Worm (Caenorhabditis elegans) whole organism, L1 larva: Measurements from ENCODE around the gene DH11.2.
A peak's percentile ranks its signal among the peaks of the same experiment; 100 is the strongest.

Experiments
- F16B12.6 ChIP-seq: fragments of 150-350 bp; optimal IDR thresholded peaks from 2 replicates; lab custom pipeline; 2014; ENCODE audit warnings: missing biosample characterization, missing genetic modification characterization
- alr-1 ChIP-seq: fragments of 200-800 bp; sonication (Bioruptor generic); optimal IDR thresholded peaks from 2 replicates; lab custom pipeline; 2018; ENCODE audit warnings: borderline replicate concordance, mild to moderate bottlenecking, missing genetic modification characterization, missing compliant biosample characterization
- aly-2 ChIP-seq: fragments of 150-350 bp; optimal IDR thresholded peaks from 2 replicates; lab custom pipeline; 2014; ENCODE audit warnings: missing biosample characterization, missing genetic modification characterization
- blmp-1 ChIP-seq: fragments of 150-350 bp; optimal IDR thresholded peaks from 2 replicates; lab custom pipeline; 2014; ENCODE audit warnings: missing biosample characterization, missing genetic modification characterization
- ceh-63 ChIP-seq: fragments of 200-800 bp; sonication (Bioruptor generic); optimal IDR thresholded peaks from 2 replicates; lab custom pipeline; 2018; ENCODE audit warnings: mild to moderate bottlenecking, missing genetic modification characterization, missing compliant biosample characterization
- dpl-1 ChIP-seq, 3 experiments: fragments of 150-350 bp in 2 of 3; sonication (generic microtip) in 1 of 3; optimal IDR thresholded peaks; 2 replicates each; lab custom pipeline; 2014 to 2017; ENCODE audit warnings: missing biosample characterization in 3 of 3, missing genetic modification characterization in 3 of 3, missing genetic modification reagents in 3 of 3
- dsc-1 ChIP-seq: sonication (generic microtip); optimal IDR thresholded peaks from 2 replicates; lab custom pipeline; 2016; ENCODE audit warnings: mild to moderate bottlenecking, missing genetic modification characterization, missing compliant biosample characterization
- efl-1 ChIP-seq, 4 experiments: fragments of 150-350 bp; optimal IDR thresholded peaks in 3 of 4; peaks in 1 of 4; 1 replicate in 1 of 4; 2 replicates in 3 of 4; lab custom pipeline; 2014; ENCODE audit warnings: missing biosample characterization in 2 of 4, missing genetic modification characterization in 2 of 4, missing genetic modification reagents in 2 of 4
- egl-13 ChIP-seq: sonication (generic microtip); optimal IDR thresholded peaks from 2 replicates; lab custom pipeline; 2016; ENCODE audit warnings: missing genotype, missing genetic modification reagents, missing genetic modification characterization, missing compliant biosample characterization
- egl-27 ChIP-seq, 2 experiments: fragments of 150-350 bp in 1 of 2; sonication (generic microtip); optimal IDR thresholded peaks; 3 replicates each; lab custom pipeline; 2017 to 2018; ENCODE audit warnings: missing biosample characterization in 2 of 2, missing genetic modification characterization in 2 of 2, missing genetic modification reagents in 2 of 2
- fkh-8 ChIP-seq: sonication (generic microtip); optimal IDR thresholded peaks from 2 replicates; lab custom pipeline; 2016; ENCODE audit warnings: mild to moderate bottlenecking, missing genetic modification characterization, missing compliant biosample characterization
- fos-1 ChIP-seq: fragments of 150-350 bp; optimal IDR thresholded peaks from 2 replicates; lab custom pipeline; 2014; ENCODE audit warnings: missing biosample characterization, missing genetic modification characterization
- grh-1 ChIP-seq: fragments of 200-800 bp; sonication (Bioruptor generic); IDR thresholded peaks from 2 replicates; pipeline ENCODE4 v1.3.6; 2022; ENCODE audit warnings: missing genetic modification reagents, missing genetic modification characterization, missing compliant biosample characterization
- hlh-4 ChIP-seq: sonication (generic microtip); optimal IDR thresholded peaks from 2 replicates; lab custom pipeline; 2016; ENCODE audit warnings: mild to moderate bottlenecking, missing genetic modification characterization, missing compliant biosample characterization
- hpl-2 ChIP-seq: fragments of 150-350 bp; optimal IDR thresholded peaks from 2 replicates; lab custom pipeline; 2014; ENCODE audit warnings: missing biosample characterization, missing genetic modification reagents, missing genetic modification characterization
- irx-1 ChIP-seq: sonication (generic microtip); optimal IDR thresholded peaks from 2 replicates; lab custom pipeline; 2016; ENCODE audit warnings: missing genetic modification characterization, missing compliant biosample characterization
- jun-1 ChIP-seq: fragments of 150-350 bp; optimal IDR thresholded peaks from 2 replicates; lab custom pipeline; 2014; ENCODE audit warnings: missing biosample characterization, missing genetic modification reagents, missing genetic modification characterization
- lin-14 ChIP-seq: fragments of 200-800 bp; sonication (Bioruptor generic); optimal IDR thresholded peaks from 2 replicates; lab custom pipeline; 2018; ENCODE audit warnings: mild to moderate bottlenecking, missing genetic modification characterization, moderate library complexity, missing compliant biosample characterization
- lin-15B ChIP-seq: fragments of 150-350 bp; sonication (generic microtip); optimal IDR thresholded peaks from 3 replicates; lab custom pipeline; 2014; ENCODE audit warnings: missing biosample characterization, missing genetic modification characterization
- lir-3 ChIP-seq: sonication (generic microtip); optimal IDR thresholded peaks from 2 replicates; lab custom pipeline; 2016; ENCODE audit warnings: mild to moderate bottlenecking, missing genetic modification characterization, moderate library complexity, missing compliant biosample characterization; ENCODE audit not compliant: poor library complexity
- lsy-2 ChIP-seq, 2 experiments: fragments of 150-350 bp; optimal IDR thresholded peaks; 2 replicates each; lab custom pipeline; 2014; ENCODE audit warnings: missing biosample characterization in 2 of 2, missing genetic modification characterization in 2 of 2
- mdl-1 ChIP-seq, 2 experiments: fragments of 150-350 bp; optimal IDR thresholded peaks; 2 replicates each; lab custom pipeline; 2014 to 2017; ENCODE audit warnings: missing biosample characterization in 2 of 2, missing genetic modification characterization in 2 of 2, inconsistent platforms in 1 of 2
- nhr-11 ChIP-seq: fragments of 150-350 bp; optimal IDR thresholded peaks from 2 replicates; lab custom pipeline; 2014; ENCODE audit warnings: missing biosample characterization, missing genetic modification characterization
- nhr-12 ChIP-seq: sonication (generic microtip); optimal IDR thresholded peaks from 2 replicates; lab custom pipeline; 2017; ENCODE audit warnings: missing biosample characterization, missing genetic modification characterization
- nhr-19 ChIP-seq: fragments of 200-800 bp; sonication (Bioruptor generic); conservative IDR thresholded peaks from 2 replicates; pipeline ENCODE4 v1.3.6; 2022; ENCODE audit warnings: missing genetic modification characterization, missing compliant biosample characterization
- nhr-20 ChIP-seq: sonication (generic microtip); optimal IDR thresholded peaks from 2 replicates; lab custom pipeline; 2016; ENCODE audit warnings: mild to moderate bottlenecking, missing genetic modification characterization, missing compliant biosample characterization
- nhr-47 ChIP-seq: sonication (generic microtip); optimal IDR thresholded peaks from 2 replicates; lab custom pipeline; 2016; ENCODE audit warnings: mild to moderate bottlenecking, missing genetic modification characterization, moderate library complexity, missing compliant biosample characterization
- nhr-71 ChIP-seq: sonication (generic microtip); optimal IDR thresholded peaks from 2 replicates; lab custom pipeline; 2016; ENCODE audit warnings: mild to moderate bottlenecking, missing genetic modification characterization, moderate library complexity, missing compliant biosample characterization
- nhr-76 ChIP-seq: sonication (generic microtip); optimal IDR thresholded peaks from 2 replicates; lab custom pipeline; 2017; ENCODE audit warnings: missing biosample characterization, missing genetic modification characterization
- nhr-84 ChIP-seq: sonication (generic microtip); optimal IDR thresholded peaks from 2 replicates; lab custom pipeline; 2017; ENCODE audit warnings: missing biosample characterization, missing genetic modification characterization
- nhr-85 ChIP-seq: sonication (generic microtip); peaks from one replicate; lab custom pipeline; 2016; ENCODE audit warnings: missing genetic modification characterization, inconsistent platforms, missing compliant biosample characterization
- pag-3 ChIP-seq: sonication (generic microtip); optimal IDR thresholded peaks from 2 replicates; lab custom pipeline; 2017; ENCODE audit warnings: missing genetic modification characterization, mild to moderate bottlenecking, missing compliant biosample characterization, antibody characterized with exemption, borderline replicate concordance; ENCODE audit not compliant: insufficient read depth
- pqm-1 ChIP-seq: sonication (generic microtip); optimal IDR thresholded peaks from 3 replicates; lab custom pipeline; 2017; ENCODE audit warnings: missing biosample characterization, missing genetic modification characterization
- skn-1 ChIP-seq: fragments of 150-350 bp; optimal IDR thresholded peaks from 2 replicates; lab custom pipeline; 2014; ENCODE audit warnings: missing biosample characterization, missing genetic modification characterization
- sptf-1 ChIP-seq: fragments of 150-350 bp; optimal IDR thresholded peaks from 2 replicates; lab custom pipeline; 2014; ENCODE audit warnings: missing biosample characterization, missing genetic modification characterization
- sup-37 ChIP-seq: fragments of 200-800 bp; sonication (Bioruptor generic); optimal IDR thresholded peaks from 2 replicates; lab custom pipeline; 2018; ENCODE audit warnings: mild to moderate bottlenecking, missing genetic modification characterization, missing compliant biosample characterization
- swsn-7 ChIP-seq: sonication (generic microtip); optimal IDR thresholded peaks from 2 replicates; lab custom pipeline; 2016; ENCODE audit warnings: missing genetic modification characterization, missing compliant biosample characterization
- tbx-2 ChIP-seq: sonication (generic microtip); optimal IDR thresholded peaks from 2 replicates; lab custom pipeline; 2016; ENCODE audit warnings: missing genetic modification characterization, missing compliant biosample characterization
- tlp-1 ChIP-seq: fragments of 150-350 bp; optimal IDR thresholded peaks from 2 replicates; lab custom pipeline; 2014; ENCODE audit warnings: missing biosample characterization, missing genetic modification characterization
- unc-130 ChIP-seq: fragments of 150-350 bp; optimal IDR thresholded peaks from 2 replicates; lab custom pipeline; 2017; ENCODE audit warnings: missing biosample characterization, missing genetic modification characterization, inconsistent platforms
- unc-62 ChIP-seq: fragments of 150-350 bp; optimal IDR thresholded peaks from 2 replicates; lab custom pipeline; 2014; ENCODE audit warnings: missing biosample characterization, missing genetic modification reagents, missing genetic modification characterization
- unc-98 ChIP-seq: fragments of 200-800 bp; sonication (Bioruptor generic); IDR thresholded peaks from 2 replicates; pipeline ENCODE4 v1.3.6; 2022; ENCODE audit warnings: missing genetic modification characterization, missing compliant biosample characterization
- vab-15 ChIP-seq: sonication (generic microtip); optimal IDR thresholded peaks from 2 replicates; lab custom pipeline; 2017; ENCODE audit warnings: missing genotype, mild to moderate bottlenecking, missing genetic modification characterization, missing compliant biosample characterization
- xbp-1 ChIP-seq: sonication (generic microtip); optimal IDR thresholded peaks from 2 replicates; lab custom pipeline; 2016; ENCODE audit warnings: missing genetic modification characterization, missing compliant biosample characterization
- ztf-4 ChIP-seq: fragments of 150-350 bp; optimal IDR thresholded peaks from 2 replicates; lab custom pipeline; 2014; ENCODE audit warnings: missing biosample characterization, missing genetic modification characterization

Gene DH11.2

DNA sequence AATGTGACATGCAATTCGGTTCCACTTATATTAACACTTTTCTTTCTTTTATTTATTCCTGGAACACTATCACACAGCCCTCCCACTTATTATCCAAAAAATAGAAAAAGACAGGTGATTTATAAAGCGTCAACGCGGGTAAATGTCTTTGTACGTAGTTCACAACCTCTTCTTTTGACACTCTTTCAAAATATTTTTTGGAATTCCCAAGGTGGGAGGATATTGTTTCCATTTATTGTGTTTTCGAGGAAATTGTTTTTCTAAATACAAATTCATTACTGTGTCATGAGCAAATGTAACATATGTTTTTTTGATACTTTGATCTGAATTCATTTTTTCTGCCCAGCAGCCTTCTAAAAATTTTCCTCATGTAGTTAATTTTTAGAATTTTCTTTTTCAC is 45.3 kb downstream of the DH11.2 start:
- TF ChIP-seq fkh-8 (tag; lab: Kevin White, UChicago) (peak; percentile 54), pag-3 (tag; lab: Kevin White, UChicago) (no peak), tlp-1 (tag; lab: Kevin White, UChicago) (no peak), hlh-4 (peak; percentile 52), dsc-1 (peak; percentile 45), nhr-47 (peak; percentile 12), nhr-71 (peak; percentile 41)

- no peak for TF ChIP-seq blmp-1
- TF ChIP-seq dsc-1: peak; percentile 20
Observed at ce11 chrII:8058769-8059168, 46.2 kb downstream of the DH11.2 start, which contains the start of gene T05H10.8. T05H10.8 (plus strand) TSS chrII:8059069.

ce11 chrII:8059532-8059931 is 46.9 kb downstream of the DH11.2 start:
- no peak for TF ChIP-seq nhr-12
- peak; percentile 41 for TF ChIP-seq nhr-71
- TF ChIP-seq nhr-11 (tag; lab: Kevin White, UChicago): peak; percentile 66
- peak; percentile 55 for TF ChIP-seq nhr-47
- TF ChIP-seq fkh-8 (tag; lab: Kevin White, UChicago): peak; percentile 47
- TF ChIP-seq pqm-1 (tag; lab: Kevin White, UChicago): no peak
- TF ChIP-seq dsc-1: peak; percentile 95
- TF ChIP-seq egl-13 (tag; lab: Kevin White, UChicago): peak; percentile 64

DNA sequence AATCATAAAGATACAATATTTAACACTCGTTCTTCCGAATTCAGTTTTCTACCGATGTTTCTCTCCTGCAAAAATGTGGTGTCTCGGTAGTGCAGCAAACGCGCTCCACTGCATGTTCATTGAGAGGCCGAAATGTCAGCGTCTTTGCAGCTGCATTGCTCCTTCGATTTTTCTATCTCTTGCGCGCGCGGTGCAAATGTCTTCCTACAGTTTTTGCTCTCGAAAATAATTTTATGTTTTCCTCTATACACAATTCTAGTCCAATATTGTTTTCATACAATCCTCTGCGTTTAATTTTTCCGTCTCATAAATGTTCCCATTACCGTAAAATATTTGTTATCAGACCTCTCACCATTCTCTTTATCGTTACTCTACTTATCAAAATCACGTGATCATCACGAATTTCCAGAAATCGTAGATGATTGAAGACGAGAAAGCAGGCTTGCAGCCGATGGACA is 49.7 kb downstream of the DH11.2 start, which contains the start of gene ufd-2:
Gene ufd-2, plus strand, starts transcription at position 408 of the 458 bp plus-strand sequence.
- TF ChIP-seq jun-1 (tag; lab: Kevin White, UChicago) (peak; percentile 50), blmp-1 (peak; percentile 55), nhr-84 (tag; lab: Kevin White, UChicago) (no peak), xbp-1 (tag; lab: Kevin White, UChicago) (peak; percentile 54), lsy-2 (tag; optimal IDR thresholded peaks at IDR 0.05; lab: Kevin White, UChicago) (peak; percentile 67 to 89), nhr-71 (peak; percentile 74), unc-130 (tag; lab: Kevin White, UChicago) (peak; percentile 16), nhr-19 (GFP tag; lab: Robert Waterston, UW) (peak; percentile 44), aly-2 (tag; lab: Kevin White, UChicago) (no peak), F16B12.6 (peak; percentile 66), sup-37 (GFP tag; lab: Kevin White, UChicago) (no peak), irx-1 (tag; lab: Kevin White, UChicago) (no peak), dpl-1 (GFP tag; optimal IDR thresholded peaks at IDR 0.05; lab: Kevin White, UChicago) (peak; percentile 61 to 75 (median 66)), egl-27 (tag; optimal IDR thresholded peaks at IDR 0.05; lab: Kevin White, UChicago) (no peak), ztf-4 (tag; lab: Kevin White, UChicago) (no peak), hlh-4 (no peak), egl-13 (tag; lab: Kevin White, UChicago) (no peak), nhr-76 (tag; lab: Kevin White, UChicago) (no peak), efl-1 (optimal IDR thresholded peaks at IDR 0.05; lab: Kevin White, UChicago) (peak; percentile 77 to 81), efl-1 (GFP tag; optimal IDR thresholded peaks at IDR 0.05 in 1 of 2; lab: Kevin White, UChicago) (peak; percentile 70 to 96), fos-1 (tag; lab: Kevin White, UChicago) (peak; percentile 17), unc-62 (GFP tag; lab: Kevin White, UChicago) (no peak), sptf-1 (tag; lab: Kevin White, UChicago) (no peak), hpl-2 (GFP tag; lab: Kevin White, UChicago) (no peak), nhr-85 (tag; lab: Kevin White, UChicago) (peak; percentile 60), grh-1 (GFP tag; lab: Robert Waterston, UW) (no peak), vab-15 (peak; percentile 77), nhr-20 (tag; lab: Kevin White, UChicago) (peak; percentile 70), mdl-1 (tag; optimal IDR thresholded peaks at IDR 0.05; lab: Kevin White, UChicago) (peak in 1 of 2 experiments; percentile 35), unc-98 (GFP tag; lab: Robert Waterston, UW) (no peak), alr-1 (no peak), ceh-63 (GFP tag; lab: Kevin White, UChicago) (no peak), swsn-7 (tag; lab: Kevin White, UChicago) (peak; percentile 55), lin-15B (tag; lab: Kevin White, UChicago) (peak; percentile 90), tlp-1 (tag; lab: Kevin White, UChicago) (peak; percentile 23), lir-3 (tag; lab: Kevin White, UChicago) (peak; percentile 68), skn-1 (tag; lab: Kevin White, UChicago) (peak; percentile 89), nhr-12 (no peak), tbx-2 (no peak), pag-3 (tag; lab: Kevin White, UChicago) (no peak), lin-14 (GFP tag; lab: Kevin White, UChicago) (peak; percentile 80)
